Worm (Caenorhabditis elegans) whole organism, L1 larva: ENCODE measurements around the gene C04E12.2.

Experiments
- C16A3.4 ChIP-seq: fragments of 150-350 bp; optimal IDR thresholded peaks from 2 replicates; lab custom pipeline; 2014; ENCODE audit warnings: missing biosample characterization, missing genetic modification characterization
- Y116A8C.19 ChIP-seq: sonication (generic microtip); optimal IDR thresholded peaks from 2 replicates; lab custom pipeline; 2016; ENCODE audit warnings: missing compliant biosample characterization, missing genetic modification characterization, borderline replicate concordance
- aha-1 ChIP-seq: fragments of 150-350 bp; optimal IDR thresholded peaks from 2 replicates; lab custom pipeline; 2014; ENCODE audit warnings: missing biosample characterization, missing genetic modification characterization
- aly-2 ChIP-seq: fragments of 150-350 bp; optimal IDR thresholded peaks from 2 replicates; lab custom pipeline; 2014; ENCODE audit warnings: missing biosample characterization, missing genetic modification characterization
- ceh-8 ChIP-seq: fragments of 200-800 bp; sonication (Bioruptor generic); optimal IDR thresholded peaks from 2 replicates; lab custom pipeline; 2018; ENCODE audit warnings: mild to moderate bottlenecking, missing genetic modification characterization, moderate library complexity, missing compliant biosample characterization
- ceh-88 ChIP-seq: fragments of 200-800 bp; sonication (Bioruptor generic); IDR thresholded peaks from 2 replicates; pipeline ENCODE4 v1.3.6; 2022; ENCODE audit warnings: missing genetic modification characterization, missing compliant biosample characterization
- ces-1 ChIP-seq: fragments of 150-350 bp; optimal IDR thresholded peaks from 2 replicates; lab custom pipeline; 2014; ENCODE audit warnings: missing biosample characterization, missing genetic modification reagents, missing genetic modification characterization
- dpl-1 ChIP-seq, 3 experiments: fragments of 150-350 bp in 2 of 3; sonication (generic microtip) in 1 of 3; optimal IDR thresholded peaks; 2 replicates each; lab custom pipeline; 2014 to 2017; ENCODE audit warnings: missing biosample characterization in 3 of 3, missing genetic modification characterization in 3 of 3, missing genetic modification reagents in 3 of 3
- efl-1 ChIP-seq, 4 experiments: fragments of 150-350 bp; optimal IDR thresholded peaks in 3 of 4; peaks in 1 of 4; 1 replicate in 1 of 4; 2 replicates in 3 of 4; lab custom pipeline; 2014; ENCODE audit warnings: missing biosample characterization in 2 of 4, missing genetic modification characterization in 2 of 4, missing genetic modification reagents in 2 of 4
- egl-13 ChIP-seq: sonication (generic microtip); optimal IDR thresholded peaks from 2 replicates; lab custom pipeline; 2016; ENCODE audit warnings: missing genotype, missing genetic modification reagents, missing genetic modification characterization, missing compliant biosample characterization
- fkh-10 ChIP-seq: sonication (generic microtip); optimal IDR thresholded peaks from 2 replicates; lab custom pipeline; 2017; ENCODE audit warnings: missing biosample characterization, missing genetic modification reagents, missing genetic modification characterization
- fkh-4 ChIP-seq: sonication (generic microtip); optimal IDR thresholded peaks from 2 replicates; lab custom pipeline; 2016; ENCODE audit warnings: missing compliant biosample characterization, missing genetic modification characterization, borderline replicate concordance
- fos-1 ChIP-seq: fragments of 150-350 bp; optimal IDR thresholded peaks from 2 replicates; lab custom pipeline; 2014; ENCODE audit warnings: missing biosample characterization, missing genetic modification characterization
- hlh-4 ChIP-seq: sonication (generic microtip); optimal IDR thresholded peaks from 2 replicates; lab custom pipeline; 2016; ENCODE audit warnings: mild to moderate bottlenecking, missing genetic modification characterization, missing compliant biosample characterization
- lin-14 ChIP-seq: fragments of 200-800 bp; sonication (Bioruptor generic); optimal IDR thresholded peaks from 2 replicates; lab custom pipeline; 2018; ENCODE audit warnings: mild to moderate bottlenecking, missing genetic modification characterization, moderate library complexity, missing compliant biosample characterization
- lin-15B ChIP-seq: fragments of 150-350 bp; sonication (generic microtip); optimal IDR thresholded peaks from 3 replicates; lab custom pipeline; 2014; ENCODE audit warnings: missing biosample characterization, missing genetic modification characterization
- lin-39 ChIP-seq: fragments of 150-350 bp; optimal IDR thresholded peaks from 2 replicates; lab custom pipeline; 2014; ENCODE audit warnings: missing biosample characterization, missing genetic modification reagents, missing genetic modification characterization
- lir-3 ChIP-seq: sonication (generic microtip); optimal IDR thresholded peaks from 2 replicates; lab custom pipeline; 2016; ENCODE audit warnings: mild to moderate bottlenecking, missing genetic modification characterization, moderate library complexity, missing compliant biosample characterization; ENCODE audit not compliant: poor library complexity
- mab-9 ChIP-seq: fragments of 200-800 bp; sonication (Bioruptor generic); IDR thresholded peaks from 2 replicates; pipeline ENCODE4 v1.3.6; 2022; ENCODE audit warnings: missing genetic modification reagents, missing genetic modification characterization, missing compliant biosample characterization
- mdl-1 ChIP-seq, 2 experiments: fragments of 150-350 bp; optimal IDR thresholded peaks; 2 replicates each; lab custom pipeline; 2014 to 2017; ENCODE audit warnings: missing biosample characterization in 2 of 2, missing genetic modification characterization in 2 of 2, inconsistent platforms in 1 of 2
- mef-2 ChIP-seq: fragments of 150-350 bp; optimal IDR thresholded peaks from 2 replicates; lab custom pipeline; 2014; ENCODE audit warnings: missing biosample characterization, missing genetic modification characterization
- nhr-11 ChIP-seq: fragments of 150-350 bp; optimal IDR thresholded peaks from 2 replicates; lab custom pipeline; 2014; ENCODE audit warnings: missing biosample characterization, missing genetic modification characterization
- nhr-12 ChIP-seq: sonication (generic microtip); optimal IDR thresholded peaks from 2 replicates; lab custom pipeline; 2017; ENCODE audit warnings: missing biosample characterization, missing genetic modification characterization
- nhr-20 ChIP-seq: sonication (generic microtip); optimal IDR thresholded peaks from 2 replicates; lab custom pipeline; 2016; ENCODE audit warnings: mild to moderate bottlenecking, missing genetic modification characterization, missing compliant biosample characterization
- nhr-237 ChIP-seq: fragments of 150-350 bp; optimal IDR thresholded peaks from 2 replicates; lab custom pipeline; 2014; ENCODE audit warnings: missing biosample characterization, missing genetic modification characterization
- nhr-71 ChIP-seq: sonication (generic microtip); optimal IDR thresholded peaks from 2 replicates; lab custom pipeline; 2016; ENCODE audit warnings: mild to moderate bottlenecking, missing genetic modification characterization, moderate library complexity, missing compliant biosample characterization
- nhr-77 ChIP-seq: fragments of 150-350 bp; optimal IDR thresholded peaks from 2 replicates; lab custom pipeline; 2014; ENCODE audit warnings: missing biosample characterization, missing genetic modification characterization
- nhr-85 ChIP-seq: sonication (generic microtip); peaks from one replicate; lab custom pipeline; 2016; ENCODE audit warnings: missing genetic modification characterization, inconsistent platforms, missing compliant biosample characterization
- pax-3 ChIP-seq: fragments of 200-800 bp; sonication (Bioruptor generic); optimal IDR thresholded peaks from 2 replicates; lab custom pipeline; 2018; ENCODE audit warnings: mild to moderate bottlenecking, missing genetic modification characterization, moderate library complexity, missing compliant biosample characterization
- snpc-4 ChIP-seq: fragments of 150-350 bp; optimal IDR thresholded peaks from 2 replicates; lab custom pipeline; 2014; ENCODE audit warnings: missing biosample characterization, missing genetic modification characterization
- snu-23 ChIP-seq: sonication (generic microtip); optimal IDR thresholded peaks from 2 replicates; lab custom pipeline; 2016; ENCODE audit warnings: missing genetic modification characterization, missing compliant biosample characterization
- sox-4 ChIP-seq: sonication (generic microtip); optimal IDR thresholded peaks from 2 replicates; lab custom pipeline; 2016; ENCODE audit warnings: missing genetic modification characterization, missing compliant biosample characterization
- tbx-2 ChIP-seq: sonication (generic microtip); optimal IDR thresholded peaks from 2 replicates; lab custom pipeline; 2016; ENCODE audit warnings: missing genetic modification characterization, missing compliant biosample characterization
- unc-30 ChIP-seq: sonication (generic microtip); optimal IDR thresholded peaks from 2 replicates; lab custom pipeline; 2017; ENCODE audit warnings: missing biosample characterization, missing genetic modification characterization
- unc-62 ChIP-seq: fragments of 150-350 bp; optimal IDR thresholded peaks from 2 replicates; lab custom pipeline; 2014; ENCODE audit warnings: missing biosample characterization, missing genetic modification reagents, missing genetic modification characterization
- unc-86 ChIP-seq: sonication (generic microtip); optimal IDR thresholded peaks from 2 replicates; lab custom pipeline; 2016; ENCODE audit warnings: missing genetic modification characterization, missing compliant biosample characterization
- zip-4 ChIP-seq: fragments of 200-800 bp; sonication (Bioruptor generic); optimal IDR thresholded peaks from 2 replicates; lab custom pipeline; 2018; ENCODE audit warnings: mild to moderate bottlenecking, missing genetic modification characterization, moderate library complexity, missing compliant biosample characterization

C04E12.2 gene

DNA sequence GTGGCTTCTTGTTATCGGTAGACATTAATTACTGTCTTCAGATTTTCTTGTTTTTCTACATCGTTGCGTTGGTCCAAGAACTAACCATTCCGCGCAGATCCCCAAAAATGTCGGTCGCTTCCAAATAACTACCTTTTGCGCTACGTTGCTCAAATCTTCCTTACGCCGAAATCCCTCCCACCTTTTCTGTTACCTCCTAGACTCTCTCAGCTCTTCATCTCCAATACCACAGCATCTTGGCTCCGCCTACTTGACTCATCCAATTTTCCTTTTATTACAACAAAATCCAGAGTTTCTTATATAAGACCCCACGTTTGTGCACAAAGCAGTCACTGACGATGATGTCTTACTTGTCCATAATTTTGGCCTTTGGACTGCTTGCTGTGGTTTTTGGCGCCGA is 14.9 kb upstream of the C04E12.2 start, which contains the start of gene C17B7.12:
Gene C17B7.12, plus strand, starts transcription at position 301 of the 400 bp plus-strand sequence.
- TF ChIP-seq aly-2 (tag; lab: Kevin White, UChicago) = no peak
- TF ChIP-seq lin-15B = no peak
- TF ChIP-seq pax-3 = no peak
- no peak for TF ChIP-seq snu-23 (GFP tag; lab: Kevin White, UChicago)
- TF ChIP-seq ceh-8 = no peak
- no peak for TF ChIP-seq mab-9 (GFP tag; lab: Robert Waterston, UW)
- no peak for TF ChIP-seq fos-1 (tag; lab: Kevin White, UChicago)
- TF ChIP-seq fkh-4 (tag; lab: Kevin White, UChicago) = no peak
- no peak for TF ChIP-seq sox-4 (tag; lab: Kevin White, UChicago)
- no peak for TF ChIP-seq aha-1 (tag; lab: Kevin White, UChicago)
- no peak for TF ChIP-seq tbx-2 (tag; lab: Kevin White, UChicago)
- no peak for TF ChIP-seq mdl-1 (tag; optimal IDR thresholded peaks at IDR 0.05; lab: Kevin White, UChicago)
- TF ChIP-seq dpl-1 (GFP tag; optimal IDR thresholded peaks at IDR 0.05; lab: Kevin White, UChicago) = no peak
- no peak for TF ChIP-seq unc-62 (GFP tag; lab: Kevin White, UChicago)
- no peak for TF ChIP-seq snpc-4 (tag; lab: Kevin White, UChicago)
- TF ChIP-seq nhr-11 (tag; lab: Kevin White, UChicago) = no peak
- no peak for TF ChIP-seq unc-86 (tag; lab: Kevin White, UChicago)
- no peak for TF ChIP-seq mef-2 (tag; lab: Kevin White, UChicago)
- no peak for TF ChIP-seq nhr-77 (tag; lab: Kevin White, UChicago)

DNA sequence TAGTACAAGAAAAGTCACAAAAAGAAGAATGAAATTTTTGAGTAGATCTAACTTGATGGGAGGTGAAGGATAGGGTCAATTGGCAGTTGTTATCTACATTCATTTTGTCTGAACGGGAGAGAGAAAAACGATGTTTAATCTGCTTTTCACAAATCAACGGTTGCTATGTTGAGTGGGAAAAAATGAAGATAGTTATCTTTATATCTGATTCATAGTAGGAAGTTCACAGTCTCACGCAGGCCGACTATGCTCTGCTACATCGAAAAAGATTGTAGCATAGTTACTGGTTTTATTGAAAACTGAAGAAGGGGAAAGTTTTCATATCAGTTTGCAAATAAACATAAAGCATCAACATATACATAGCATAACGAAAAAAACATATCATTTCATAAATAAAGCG is 12.3 kb upstream of the C04E12.2 start:
- TF ChIP-seq lin-14 (GFP tag; lab: Kevin White, UChicago) (peak; percentile 13), unc-30 (no peak), nhr-85 (peak; percentile 67)
- TF ChIP-seq, all 84 proteins: peak for 2

DNA sequence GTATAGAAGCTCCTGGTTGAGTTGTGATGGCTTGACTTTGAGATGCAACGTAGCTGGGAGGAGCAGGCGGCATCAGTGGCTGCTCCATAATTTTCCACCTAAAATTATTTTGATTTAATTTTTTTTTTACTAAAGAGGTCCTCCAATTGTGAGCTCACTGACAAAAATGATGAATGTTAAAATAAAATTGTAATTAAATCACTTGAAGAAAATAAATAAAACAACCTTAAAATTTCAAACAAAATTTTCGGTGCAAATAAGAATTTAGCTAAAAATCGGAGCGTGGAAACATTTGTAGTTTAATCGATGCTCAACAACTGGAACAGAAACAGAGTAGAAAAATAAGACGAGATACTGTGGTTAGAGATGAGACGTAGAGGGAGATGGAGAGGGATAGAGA is 10.8 kb upstream of the C04E12.2 start, which contains the start of gene scrm-3:
Gene scrm-3, minus strand, starts transcription at position 101 of the 400 bp plus-strand sequence.
- TF ChIP-seq unc-86 (tag; lab: Kevin White, UChicago) (no peak), egl-13 (no peak), C16A3.4 (no peak), nhr-12 (tag; lab: Kevin White, UChicago) (no peak), ceh-88 (GFP tag; lab: Robert Waterston, UW) (no peak), efl-1 (optimal IDR thresholded peaks at IDR 0.05; lab: Kevin White, UChicago) (no peak), efl-1 (GFP tag; optimal IDR thresholded peaks at IDR 0.05 in 1 of 2; lab: Kevin White, UChicago) (no peak), nhr-77 (tag; lab: Kevin White, UChicago) (no peak), hlh-4 (tag; lab: Kevin White, UChicago) (no peak), zip-4 (GFP tag; lab: Kevin White, UChicago) (no peak), mab-9 (GFP tag; lab: Robert Waterston, UW) (no peak)

DNA sequence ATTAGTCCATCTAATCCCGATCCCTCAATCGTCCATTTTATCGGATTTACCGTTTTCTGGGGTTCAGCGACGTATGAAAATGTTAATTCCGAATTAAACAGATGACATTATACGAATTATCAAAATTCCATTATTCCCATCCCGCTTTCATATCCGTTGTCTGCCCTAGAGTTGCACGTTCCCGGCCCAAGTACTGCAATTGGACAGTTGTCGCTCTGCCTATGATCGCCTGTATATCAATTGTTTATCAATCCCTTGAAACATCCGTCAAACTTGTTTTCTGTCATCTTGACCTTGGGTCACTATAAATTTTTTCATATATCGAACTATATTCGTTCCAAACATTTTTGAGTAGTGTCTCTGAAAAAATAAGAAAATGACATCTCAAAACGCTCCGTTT is 9.6 kb upstream of the C04E12.2 start, which contains the start of gene C04E12.5:
Gene C04E12.5, plus strand, starts transcription at position 301 of the 400 bp plus-strand sequence.
- TF ChIP-seq nhr-71 (tag; lab: Kevin White, UChicago) (no peak), Y116A8C.19 (tag; lab: Kevin White, UChicago) (no peak), lin-39 (tag; lab: Kevin White, UChicago) (no peak), lir-3 (no peak), ces-1 (GFP tag; lab: Kevin White, UChicago) (no peak), aly-2 (tag; lab: Kevin White, UChicago) (no peak), nhr-237 (no peak)

DNA sequence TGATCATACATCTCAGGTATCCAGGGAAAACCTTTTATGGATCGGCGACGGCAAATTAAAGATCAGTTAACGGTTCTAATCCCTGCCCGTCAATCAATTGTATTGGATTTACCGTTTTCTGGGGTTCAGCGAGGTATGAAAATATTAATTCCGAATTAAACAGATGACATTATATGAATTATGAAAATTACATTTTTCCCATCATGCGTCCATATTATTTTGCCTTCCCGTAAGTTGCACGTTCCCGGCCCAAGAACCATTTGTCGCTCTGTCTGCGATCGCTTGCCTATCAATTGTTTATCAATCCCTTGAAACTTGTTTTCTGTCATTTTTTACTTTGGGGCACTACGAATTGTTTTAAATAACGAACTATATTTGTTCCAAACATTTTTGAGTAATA is 6.2 kb upstream of the C04E12.2 start:
- TF ChIP-seq ceh-88 (GFP tag; lab: Robert Waterston, UW) = no peak
- no peak for TF ChIP-seq fkh-10 (GFP tag; lab: Kevin White, UChicago)
- TF ChIP-seq nhr-20 (tag; lab: Kevin White, UChicago) = no peak
